Fruit fly (Drosophila melanogaster) whole organism, embryonic: ENCODE data around the gene Cdc50.
A peak's percentile ranks its signal among the peaks of the same experiment; 100 is the strongest.

Source experiments
- Adf1 ChIP-seq: fragments of 200-800 bp; sonication (Bioruptor generic); IDR thresholded peaks from 2 replicates; pipeline ENCODE4 v1.3.6; 2022; ENCODE audit warnings: missing biosample characterization, missing genetic modification characterization
- Blimp-1 ChIP-seq: fragments of 200-800 bp; sonication (Bioruptor generic); optimal IDR thresholded peaks from 3 replicates; lab custom pipeline; 2018; ENCODE audit warnings: missing biosample characterization, missing genetic modification characterization, mild to moderate bottlenecking, moderate library complexity, missing genetic modification reagents
- CG11456 ChIP-seq: fragments of 200-800 bp; sonication (Bioruptor generic); IDR thresholded peaks from 3 replicates; pipeline ENCODE4 v1.3.6; 2022; ENCODE audit warnings: missing biosample characterization, missing genetic modification characterization
- CG11695 ChIP-seq: fragments of 200-800 bp; sonication (Bioruptor generic); IDR thresholded peaks from 3 replicates; pipeline ENCODE4 v1.3.6; 2022; ENCODE audit warnings: missing biosample characterization, missing genetic modification characterization
- CG1529 ChIP-seq: fragments of 200-800 bp; sonication (Bioruptor generic); optimal IDR thresholded peaks from 3 replicates; lab custom pipeline; 2018; ENCODE audit warnings: missing biosample characterization, missing genetic modification characterization
- CG15514 ChIP-seq: fragments of 200-800 bp; sonication (Bioruptor generic); optimal IDR thresholded peaks from 3 replicates; lab custom pipeline; 2017; ENCODE audit warnings: missing biosample characterization, missing genetic modification characterization, mild to moderate bottlenecking, moderate library complexity, missing genetic modification reagents
- CG15696 ChIP-seq: fragments of 200-800 bp; sonication (Bioruptor generic); optimal IDR thresholded peaks from 2 replicates; lab custom pipeline; 2019; ENCODE audit warnings: missing biosample characterization, mild to moderate bottlenecking, missing genetic modification characterization, moderate library complexity
- CG16779 ChIP-seq: fragments of 200-800 bp; sonication (Bioruptor generic); IDR thresholded peaks from 2 replicates; pipeline ENCODE4 v1.3.6; 2022; ENCODE audit warnings: missing biosample characterization, missing genetic modification characterization
- CG16815 ChIP-seq: fragments of 200-800 bp; sonication (Bioruptor generic); optimal IDR thresholded peaks from 3 replicates; lab custom pipeline; 2017; ENCODE audit warnings: missing biosample characterization, mild to moderate bottlenecking, missing genetic modification characterization
- CG2120 ChIP-seq: fragments of 200-800 bp; sonication (Bioruptor generic); optimal IDR thresholded peaks from 3 replicates; lab custom pipeline; 2016; ENCODE audit warnings: missing biosample characterization, missing genetic modification characterization
- CG2199 ChIP-seq: fragments of 200-800 bp; sonication (Bioruptor generic); IDR thresholded peaks from 3 replicates; pipeline ENCODE4 v1.3.6; 2022; ENCODE audit warnings: missing biosample characterization, missing genetic modification characterization
- CG2202 ChIP-seq: fragments of 200-800 bp; sonication (Bioruptor generic); optimal IDR thresholded peaks from 2 replicates; lab custom pipeline; 2018; ENCODE audit warnings: missing biosample characterization, mild to moderate bottlenecking, missing genetic modification characterization
- CG43689 ChIP-seq: fragments of 200-800 bp; sonication (Bioruptor generic); IDR thresholded peaks from 2 replicates; pipeline ENCODE4 v1.3.6; 2022; ENCODE audit warnings: missing biosample characterization, missing genetic modification characterization
- CG5245 ChIP-seq: fragments of 200-800 bp; sonication (Bioruptor generic); optimal IDR thresholded peaks from 3 replicates; lab custom pipeline; 2016; ENCODE audit warnings: missing biosample characterization, missing genetic modification characterization
- CG6175 ChIP-seq: fragments of 200-800 bp; sonication (Bioruptor generic); IDR thresholded peaks from 3 replicates; pipeline ENCODE4 v1.3.6; 2022; ENCODE audit warnings: missing biosample characterization, missing genetic modification characterization
- CG6254 ChIP-seq: fragments of 200-800 bp; sonication (Bioruptor generic); optimal IDR thresholded peaks from 3 replicates; lab custom pipeline; 2017; ENCODE audit warnings: mild to moderate bottlenecking, missing biosample characterization, missing genetic modification reagents, missing genetic modification characterization
- CG6765 ChIP-seq: fragments of 200-800 bp; sonication (Bioruptor generic); optimal IDR thresholded peaks from 3 replicates; lab custom pipeline; 2017; ENCODE audit warnings: missing biosample characterization, mild to moderate bottlenecking, missing genetic modification characterization
- CG6813 ChIP-seq: fragments of 200-800 bp; sonication (Bioruptor generic); optimal IDR thresholded peaks from 2 replicates; lab custom pipeline; 2017; ENCODE audit warnings: missing biosample characterization, missing genetic modification characterization, mild to moderate bottlenecking, moderate library complexity, missing genetic modification reagents
- CG8388 ChIP-seq: fragments of 200-800 bp; sonication (Bioruptor generic); optimal IDR thresholded peaks from 2 replicates; lab custom pipeline; 2019; ENCODE audit warnings: missing biosample characterization, mild to moderate bottlenecking, missing genetic modification characterization, moderate library complexity
- CG8924 ChIP-seq: fragments of 200-800 bp; optimal IDR thresholded peaks from 3 replicates; lab custom pipeline; 2019; ENCODE audit warnings: missing biosample characterization, mild to moderate bottlenecking, missing genetic modification characterization, moderate library complexity
- CHES-1-like ChIP-seq: fragments of 200-800 bp; sonication (Bioruptor generic); optimal IDR thresholded peaks from 2 replicates; lab custom pipeline; 2016; ENCODE audit warnings: missing biosample characterization, missing genetic modification characterization
- HHEX ChIP-seq: fragments of 200-800 bp; sonication (Bioruptor generic); optimal IDR thresholded peaks from 3 replicates; lab custom pipeline; 2017; ENCODE audit warnings: missing biosample characterization, mild to moderate bottlenecking, missing genetic modification characterization, missing genetic modification reagents
- Hmr ChIP-seq: fragments of 200-800 bp; sonication (Bioruptor generic); optimal IDR thresholded peaks from 3 replicates; lab custom pipeline; 2017; ENCODE audit warnings: mild to moderate bottlenecking, missing biosample characterization, missing genetic modification reagents, missing genetic modification characterization
- MTF-1 ChIP-seq: fragments of 200-800 bp; sonication (Bioruptor generic); optimal IDR thresholded peaks from 2 replicates; lab custom pipeline; 2018; ENCODE audit warnings: missing biosample characterization, mild to moderate bottlenecking, missing genetic modification characterization, borderline replicate concordance
- Neu2 ChIP-seq: fragments of 200-800 bp; sonication (Bioruptor generic); optimal IDR thresholded peaks from 3 replicates; lab custom pipeline; 2016; ENCODE audit warnings: missing biosample characterization, missing genetic modification characterization, borderline replicate concordance
- Optix ChIP-seq: fragments of 200-800 bp; sonication (Bioruptor generic); IDR thresholded peaks from 3 replicates; pipeline ENCODE4 v1.3.6; 2022; ENCODE audit warnings: missing biosample characterization, missing genetic modification characterization
- Trl ChIP-seq, 3 experiments: fragments of >200 bp in 2 of 3; fragments of 200-800 bp in 1 of 3; sonication (Bioruptor generic) in 1 of 3; optimal IDR thresholded peaks; 2 replicates in 1 of 3; 3 replicates in 2 of 3; lab custom pipeline; 2016 to 2017; ENCODE audit warnings: missing biosample characterization in 1 of 3, missing genetic modification characterization in 1 of 3
- YL-1 ChIP-seq: fragments of 200-800 bp; sonication (Bioruptor generic); optimal IDR thresholded peaks from 3 replicates; lab custom pipeline; 2017; ENCODE audit warnings: missing biosample characterization, mild to moderate bottlenecking, missing genetic modification characterization
- ato ChIP-seq: fragments of 200-800 bp; sonication (Bioruptor generic); IDR thresholded peaks from 2 replicates; pipeline ENCODE4 v1.3.6; 2022; ENCODE audit warnings: missing biosample characterization, missing genetic modification characterization; ENCODE audit not compliant: partially characterized antibody
- bbx ChIP-seq: fragments of 200-800 bp; sonication (Bioruptor generic); IDR thresholded peaks from 2 replicates; pipeline ENCODE4 v1.3.6; 2022; ENCODE audit warnings: missing biosample characterization, missing genetic modification characterization; ENCODE audit not compliant: partially characterized antibody
- bcd ChIP-seq: fragments of 200-800 bp; sonication (Bioruptor generic); optimal IDR thresholded peaks from 2 replicates; lab custom pipeline; 2017; ENCODE audit warnings: missing biosample characterization, mild to moderate bottlenecking, missing genetic modification characterization
- esg ChIP-seq: fragments of 200-800 bp; sonication (Bioruptor generic); conservative IDR thresholded peaks from 2 replicates; pipeline ENCODE4 v1.3.6; 2022; ENCODE audit warnings: missing biosample characterization, missing genetic modification characterization
- gem ChIP-seq: fragments of 200-800 bp; sonication (Bioruptor generic); optimal IDR thresholded peaks from 2 replicates; lab custom pipeline; 2019; ENCODE audit warnings: missing biosample characterization, mild to moderate bottlenecking, missing genetic modification characterization, moderate library complexity
- kay ChIP-seq: fragments of 200-800 bp; sonication (Bioruptor generic); optimal IDR thresholded peaks from 2 replicates; lab custom pipeline; 2016; ENCODE audit warnings: missing biosample characterization, missing genetic modification characterization
- ken ChIP-seq: fragments of 200-800 bp; sonication (Bioruptor generic); IDR thresholded peaks from 3 replicates; pipeline ENCODE4 v1.3.6; 2022; ENCODE audit warnings: missing biosample characterization, missing genetic modification characterization
- kni ChIP-seq: fragments of 200-800 bp; sonication (Bioruptor generic); optimal IDR thresholded peaks from 3 replicates; lab custom pipeline; 2017; ENCODE audit warnings: mild to moderate bottlenecking, missing biosample characterization, missing genetic modification reagents, missing genetic modification characterization
- lmd ChIP-seq: fragments of 200-800 bp; sonication (Bioruptor generic); IDR thresholded peaks from 2 replicates; pipeline ENCODE4 v1.3.6; 2022; ENCODE audit warnings: missing biosample characterization, missing genetic modification characterization
- lola ChIP-seq, 3 experiments: fragments of >200 bp in 2 of 3; fragments of 200-800 bp in 1 of 3; sonication (Bioruptor generic) in 1 of 3; optimal IDR thresholded peaks; 2 replicates each; lab custom pipeline; 2017 to 2019; ENCODE audit warnings: missing biosample characterization in 3 of 3, missing genetic modification characterization in 3 of 3, mild to moderate bottlenecking in 1 of 3, moderate library complexity in 1 of 3
- nau ChIP-seq: fragments of 200-800 bp; sonication (Bioruptor generic); optimal IDR thresholded peaks from 3 replicates; lab custom pipeline; 2017; ENCODE audit warnings: missing biosample characterization, mild to moderate bottlenecking, missing genetic modification characterization, missing genetic modification reagents
- otp ChIP-seq: fragments of 200-800 bp; sonication (Bioruptor generic); IDR thresholded peaks from 3 replicates; pipeline ENCODE4, ENCODE4 v1.3.6; 2022; ENCODE audit warnings: missing biosample characterization, missing genetic modification characterization
- pb ChIP-seq: fragments of 200-800 bp; sonication (Bioruptor generic); optimal IDR thresholded peaks from 3 replicates; lab custom pipeline; 2016; ENCODE audit warnings: missing biosample characterization, missing genetic modification characterization
- psq ChIP-seq: fragments of 200-800 bp; sonication (Bioruptor generic); optimal IDR thresholded peaks from 2 replicates; lab custom pipeline; 2017; ENCODE audit warnings: missing biosample characterization, missing genetic modification characterization
- sens ChIP-seq: fragments of 200-800 bp; sonication (Bioruptor generic); peaks from one replicate; lab custom pipeline; 2016; ENCODE audit warnings: missing biosample characterization, missing genetic modification characterization
- seq ChIP-seq: fragments of 200-800 bp; sonication (Bioruptor generic); IDR thresholded peaks from 2 replicates; pipeline ENCODE4 v1.3.6; 2022; ENCODE audit warnings: missing biosample characterization, missing genetic modification characterization
- sisA ChIP-seq: fragments of 200-800 bp; sonication (Bioruptor generic); IDR thresholded peaks from 2 replicates; pipeline ENCODE4 v1.3.6; 2022; ENCODE audit warnings: missing biosample characterization, missing genetic modification characterization
- unc-4 ChIP-seq: fragments of 200-800 bp; sonication (Bioruptor generic); IDR thresholded peaks from 2 replicates; pipeline ENCODE4 v1.3.6; 2022; ENCODE audit warnings: missing biosample characterization, missing genetic modification characterization; ENCODE audit not compliant: partially characterized antibody
- wek ChIP-seq: fragments of 200-800 bp; sonication (Bioruptor generic); optimal IDR thresholded peaks from 3 replicates; lab custom pipeline; 2018; ENCODE audit warnings: missing biosample characterization, mild to moderate bottlenecking, missing genetic modification characterization, moderate library complexity
- z ChIP-seq: fragments of 200-800 bp; sonication (Bioruptor generic); IDR thresholded peaks from 3 replicates; pipeline ENCODE4 v1.3.6; 2022; ENCODE audit warnings: missing biosample characterization, missing genetic modification characterization

Gene Cdc50

dm6 chrX:16403811-16404420 lies 37.2 kb downstream of the Cdc50 start (continued):
- TF ChIP-seq CG15696 (tag; lab: Kevin White, UChicago): no peak
- TF ChIP-seq CG1529: peak; percentile 5
- TF ChIP-seq kni (GFP tag; lab: Kevin White, UChicago): no peak
- peak; percentile 67; the same call in 2 of the 3 replicates for TF ChIP-seq otp (GFP tag; lab: Robert Waterston, UW)
- peak; percentile 67 for TF ChIP-seq CG6813 (GFP tag; lab: Kevin White, UChicago)
- TF ChIP-seq CG8388 (GFP tag; lab: Kevin White, UChicago): peak; percentile 64
- TF ChIP-seq CG16779: peak; percentile 80
- TF ChIP-seq lola (GFP tag; optimal IDR thresholded peaks at IDR 0.05; lab: Kevin White, UChicago): no peak
- TF ChIP-seq ken: 0 out of 3 replicates have a peak, but pooled peaks have one; percentile 37
- no peak for TF ChIP-seq Trl (optimal IDR thresholded peaks at IDR 0.05; lab: Kevin White, UChicago)
- TF ChIP-seq Trl (GFP tag; optimal IDR thresholded peaks at IDR 0.05; lab: Kevin White, UChicago): peak; percentile 51
- TF ChIP-seq pb: peak; percentile 30
- peak; percentile 77 for TF ChIP-seq HHEX (GFP tag; lab: Kevin White, UChicago)
- peak; percentile 78 for TF ChIP-seq bcd (GFP tag; lab: Kevin White, UChicago)
- no peak for TF ChIP-seq CG2199 (GFP tag; lab: Robert Waterston, UW)
- TF ChIP-seq lmd (GFP tag; lab: Robert Waterston, UW): peak; percentile 81
- no peak for TF ChIP-seq Optix (GFP tag; lab: Robert Waterston, UW)
- TF ChIP-seq CG2202 (tag; lab: Kevin White, UChicago): no peak
- no peak for TF ChIP-seq ato
- no peak for TF ChIP-seq CG16815
- peak; percentile 79 for TF ChIP-seq CG6765
- TF ChIP-seq CG15514: peak; percentile 79
- TF ChIP-seq MTF-1: peak; percentile 47
- no peak for TF ChIP-seq YL-1 (GFP tag; lab: Kevin White, UChicago)
- TF ChIP-seq sisA (GFP tag; lab: Robert Waterston, UW): peak; percentile 58
- TF ChIP-seq CG8924 (tag; lab: Kevin White, UChicago): peak; percentile 83
- peak; percentile 65 for TF ChIP-seq CG43689 (GFP tag; lab: Robert Waterston, UW)
- no peak for TF ChIP-seq Blimp-1 (GFP tag; lab: Kevin White, UChicago)
- peak; percentile 47 for TF ChIP-seq kay (GFP tag; lab: Kevin White, UChicago)
- peak; percentile 43 for TF ChIP-seq CG6254 (GFP tag; lab: Kevin White, UChicago)
- TF ChIP-seq Neu2: no peak
- peak; percentile 87 for TF ChIP-seq Hmr (GFP tag; lab: Kevin White, UChicago)
- peak; percentile 13; the same call in 1 of the 3 replicates for TF ChIP-seq CG6175
- peak; percentile 78 for TF ChIP-seq seq (GFP tag; lab: Robert Waterston, UW)
- TF ChIP-seq Adf1 (GFP tag; lab: Robert Waterston, UW): peak; percentile 50
- 0 out of 3 replicates have a peak, but pooled peaks have one; percentile 16 for TF ChIP-seq z (GFP tag; lab: Robert Waterston, UW)
- TF ChIP-seq CG2120 (GFP tag; lab: Kevin White, UChicago): peak; percentile 91
- TF ChIP-seq gem: no peak
- peak; percentile 69 for TF ChIP-seq esg
- no peak for TF ChIP-seq wek
- no peak for TF ChIP-seq unc-4 (GFP tag; lab: Robert Waterston, UW)
- no peak for TF ChIP-seq psq (GFP tag; lab: Kevin White, UChicago)
- no peak for TF ChIP-seq nau (GFP tag; lab: Kevin White, UChicago)
- TF ChIP-seq bbx (GFP tag; lab: Robert Waterston, UW): no peak
- peak; percentile 80; the same call in 2 of the 3 replicates for TF ChIP-seq CG11695 (GFP tag; lab: Robert Waterston, UW)
- TF ChIP-seq sens (GFP tag; lab: Kevin White, UChicago): peak; percentile 92
- peak; percentile 76 for TF ChIP-seq CG11456
- TF ChIP-seq CG5245: peak; percentile 49
- TF ChIP-seq CHES-1-like (GFP tag; lab: Kevin White, UChicago): peak; percentile 18
